Fruit fly (Drosophila melanogaster): ENCODE data around the gene CG33986.
A peak's percentile ranks its signal among the peaks of the same experiment; 100 is the strongest.

The CG33986 gene

DNA sequence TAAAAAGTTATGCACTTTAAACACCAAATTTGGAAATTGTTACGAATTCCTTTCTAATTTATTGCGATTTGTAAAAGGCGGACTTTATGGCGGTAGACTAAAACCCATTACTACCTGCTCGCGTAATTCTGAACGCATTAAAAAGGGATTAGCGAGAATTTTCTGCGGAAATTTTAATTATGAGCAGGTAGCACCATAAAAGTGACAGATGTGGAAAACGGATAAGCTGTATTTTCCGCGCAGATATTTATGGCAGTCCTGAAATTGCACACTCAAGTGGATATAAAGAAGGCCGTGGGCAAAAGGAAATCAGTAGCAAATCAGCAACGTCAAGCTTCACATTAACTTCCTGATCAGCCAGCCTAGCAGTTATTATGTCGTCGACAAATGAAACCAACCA, 16.3 kb downstream of the CG33986 start, which contains the start of gene Z600:
Gene Z600, plus strand, starts transcription at position 312 of the 400 bp plus-strand sequence.
- TF ChIP-seq bab1 (GFP tag; optimal IDR thresholded peaks at IDR 0.05) (no peak), pad (GFP tag; optimal IDR thresholded peaks at IDR 0.05) (no peak), Hr96 (GFP tag; optimal IDR thresholded peaks at IDR 0.05) (no peak), Crg-1 (GFP tag; optimal IDR thresholded peaks at IDR 0.05) (no peak), ovo (GFP tag; optimal IDR thresholded peaks at IDR 0.05) (no peak), CG5204 (GFP tag; optimal IDR thresholded peaks at IDR 0.05) (no peak), CG33017 (tag; optimal IDR thresholded peaks at IDR 0.05) (no peak), cic (GFP tag; optimal IDR thresholded peaks at IDR 0.05) (no peak), CG1620 (GFP tag; optimal IDR thresholded peaks at IDR 0.05) (no peak), Clk (GFP tag; optimal IDR thresholded peaks at IDR 0.05) (no peak), kay (GFP tag; ENCODE audit: borderline replicate concordance) (no peak), CG7101 (tag; optimal IDR thresholded peaks at IDR 0.05) (no peak)

DNA sequence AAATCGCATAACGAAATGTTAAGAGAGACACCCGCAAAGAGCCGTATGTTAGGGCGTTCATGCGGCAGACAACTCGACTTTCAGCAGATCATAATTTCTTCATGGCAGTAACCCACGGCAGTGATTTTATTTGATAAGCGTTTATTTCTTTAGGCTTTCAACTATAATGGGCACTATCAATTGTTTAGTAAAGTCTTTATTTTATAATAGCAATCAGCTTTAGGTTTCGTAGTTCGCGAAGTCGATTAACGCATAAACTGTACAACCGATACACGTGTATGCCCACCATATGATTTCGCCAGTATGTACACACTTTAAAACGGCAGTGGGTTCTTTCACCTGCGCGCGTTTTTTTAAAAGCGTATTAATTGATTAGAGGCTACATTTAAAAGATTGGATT, 16.8 kb downstream of the CG33986 start, which contains the start of gene CG7841:
Gene CG7841, minus strand, starts transcription at position 20 of the 400 bp plus-strand sequence.
- TF ChIP-seq CG33017 (tag; optimal IDR thresholded peaks at IDR 0.05), result peak; percentile 99
- peak; percentile 98 for TF ChIP-seq Hr96 (GFP tag; optimal IDR thresholded peaks at IDR 0.05)
- TF ChIP-seq CG12768 (GFP tag; optimal IDR thresholded peaks at IDR 0.05), result peak; percentile 99
- TF ChIP-seq CG7045 (GFP tag; optimal IDR thresholded peaks at IDR 0.05), result peak; percentile 99
- no peak for TF ChIP-seq cnc (optimal IDR thresholded peaks at IDR 0.05)
- TF ChIP-seq cic (GFP tag; optimal IDR thresholded peaks at IDR 0.05), result peak; percentile 87
- peak; percentile 90 for TF ChIP-seq CG1620 (GFP tag; optimal IDR thresholded peaks at IDR 0.05)
- TF ChIP-seq ovo (GFP tag; optimal IDR thresholded peaks at IDR 0.05), result peak; percentile 91
- TF ChIP-seq Mnt (GFP tag; optimal IDR thresholded peaks at IDR 0.05), result peak; percentile 99
- no peak for TF ChIP-seq CG5204 (GFP tag; optimal IDR thresholded peaks at IDR 0.05)
- peak; percentile 95 for TF ChIP-seq Crg-1 (GFP tag; optimal IDR thresholded peaks at IDR 0.05)
- TF ChIP-seq kay (GFP tag; ENCODE audit: borderline replicate concordance), result peak; percentile 98
- peak; percentile 99 for TF ChIP-seq bab1 (GFP tag; optimal IDR thresholded peaks at IDR 0.05)
- peak; percentile 96 for TF ChIP-seq Clk (GFP tag; optimal IDR thresholded peaks at IDR 0.05)
- peak; percentile 90 for TF ChIP-seq pad (GFP tag; optimal IDR thresholded peaks at IDR 0.05)
- peak; percentile 97 for TF ChIP-seq CG14711 (tag; optimal IDR thresholded peaks at IDR 0.05)
- TF ChIP-seq CG11617 (GFP tag; optimal IDR thresholded peaks at IDR 0.05), result peak; percentile 99
- TF ChIP-seq toe (GFP tag; optimal IDR thresholded peaks at IDR 0.05), result no peak
- TF ChIP-seq CG7101 (tag; optimal IDR thresholded peaks at IDR 0.05), result peak; percentile 99
- TF ChIP-seq tj (GFP tag; optimal IDR thresholded peaks at IDR 0.05), result peak; percentile 89

DNA sequence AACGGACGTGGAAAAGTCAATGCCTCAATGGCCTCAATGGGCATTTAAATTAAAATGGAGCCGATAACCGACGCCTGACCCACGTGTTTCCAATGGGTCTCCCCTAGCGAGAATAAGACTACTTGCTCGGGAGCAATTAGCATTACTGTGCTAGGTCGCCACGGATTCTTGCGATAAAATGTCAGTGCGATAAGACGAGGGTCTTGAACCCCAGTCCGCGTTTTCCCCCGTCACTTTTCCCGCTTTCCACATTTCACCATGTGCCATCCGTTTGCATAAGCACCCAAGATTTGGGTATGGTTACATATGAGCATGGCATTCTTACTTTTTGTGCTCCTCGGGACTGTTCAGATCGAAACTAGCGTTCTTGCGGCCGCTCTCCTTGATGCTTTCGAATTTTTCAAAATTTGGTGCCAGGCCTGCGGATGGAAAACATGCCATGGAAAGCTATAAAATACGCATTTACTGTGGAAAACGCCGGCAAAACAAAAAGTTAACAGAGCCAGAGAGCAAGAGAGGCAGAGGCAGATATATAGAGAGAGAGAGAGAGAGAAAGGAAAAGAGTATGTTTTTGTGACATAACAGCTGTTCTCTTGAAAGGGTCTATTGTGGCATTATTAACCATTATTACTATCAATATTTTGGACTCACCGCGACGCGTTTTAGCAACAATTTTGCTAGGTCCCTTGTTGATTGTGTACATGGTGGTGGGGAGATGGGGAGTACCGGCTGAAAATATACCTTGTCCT, 17.7 kb downstream of the CG33986 start:
- TF ChIP-seq tj (GFP tag; optimal IDR thresholded peaks at IDR 0.05), result no peak
- TF ChIP-seq CG5204 (GFP tag; optimal IDR thresholded peaks at IDR 0.05), result no peak
- TF ChIP-seq Hr96 (GFP tag; optimal IDR thresholded peaks at IDR 0.05), result no peak
- no peak for TF ChIP-seq cnc (optimal IDR thresholded peaks at IDR 0.05)
- TF ChIP-seq Mnt (GFP tag; optimal IDR thresholded peaks at IDR 0.05), result no peak
- no peak for TF ChIP-seq CG11617 (GFP tag; optimal IDR thresholded peaks at IDR 0.05)
- TF ChIP-seq CG1620 (GFP tag; optimal IDR thresholded peaks at IDR 0.05), result no peak
- TF ChIP-seq CG12768 (GFP tag; optimal IDR thresholded peaks at IDR 0.05), result no peak

dm6 chr3L:15506174-15506926, 18.7 kb downstream of the CG33986 start:
- TF ChIP-seq cic (GFP tag; optimal IDR thresholded peaks at IDR 0.05), result peak; percentile 53
- TF ChIP-seq ovo (GFP tag; optimal IDR thresholded peaks at IDR 0.05), result no peak

dm6 chr3L:15504687-15505086, 20.4 kb downstream of the CG33986 start, which contains the start of gene CG7857:
Gene CG7857, minus strand, starts transcription at chr3L:15504894.
- no peak for TF ChIP-seq bab1 (GFP tag; optimal IDR thresholded peaks at IDR 0.05)
- no peak for TF ChIP-seq kay (GFP tag; ENCODE audit: borderline replicate concordance)
- no peak for TF ChIP-seq toe (GFP tag; optimal IDR thresholded peaks at IDR 0.05)
- no peak for TF ChIP-seq cic (GFP tag; optimal IDR thresholded peaks at IDR 0.05)
- no peak for TF ChIP-seq tj (GFP tag; optimal IDR thresholded peaks at IDR 0.05)
- no peak for TF ChIP-seq Hr96 (GFP tag; optimal IDR thresholded peaks at IDR 0.05)
- TF ChIP-seq CG12768 (GFP tag; optimal IDR thresholded peaks at IDR 0.05), result no peak
- no peak for TF ChIP-seq cnc (optimal IDR thresholded peaks at IDR 0.05)

DNA sequence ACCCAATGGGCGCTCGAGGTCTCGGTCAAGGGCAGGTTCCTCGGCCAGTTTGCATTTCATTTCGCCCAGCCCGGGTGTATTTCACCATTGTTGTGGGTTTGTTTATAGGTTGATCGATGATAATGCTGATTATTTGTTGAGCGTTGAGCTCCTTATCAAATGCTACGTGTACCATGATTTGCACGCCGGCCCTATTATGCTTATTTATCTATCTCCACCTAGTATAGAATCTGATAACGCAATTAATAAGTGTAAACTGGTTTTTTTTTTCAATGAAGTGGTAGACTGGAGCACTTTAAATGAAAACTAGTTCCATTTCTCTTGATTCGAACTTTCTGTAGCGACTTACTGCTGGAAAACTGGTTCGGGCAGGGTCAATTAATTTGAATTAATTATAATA, 22.8 kb downstream of the CG33986 start:
- TF ChIP-seq cic (GFP tag; optimal IDR thresholded peaks at IDR 0.05) (peak; percentile 8), CG1620 (GFP tag; optimal IDR thresholded peaks at IDR 0.05) (no peak), tj (GFP tag; optimal IDR thresholded peaks at IDR 0.05) (no peak)

DNA sequence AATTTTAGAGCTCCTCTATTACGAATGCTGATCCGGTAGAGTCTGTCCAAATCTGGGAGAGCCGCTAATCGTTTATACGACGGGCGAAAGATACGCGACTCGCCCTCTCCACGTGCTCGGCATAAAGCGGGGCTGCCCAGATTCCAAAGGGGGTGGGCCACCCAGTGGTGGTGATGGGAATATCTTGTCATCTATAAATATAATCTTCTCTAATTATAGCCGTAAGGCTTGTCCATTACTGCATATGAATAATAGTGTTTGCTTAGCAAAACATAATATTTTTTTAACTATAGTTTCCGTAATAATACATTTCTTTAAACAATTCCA, 23.4 kb downstream of the CG33986 start:
- TF ChIP-seq cic (GFP tag; optimal IDR thresholded peaks at IDR 0.05) (peak; percentile 9), ovo (GFP tag; optimal IDR thresholded peaks at IDR 0.05) (no peak), CG11617 (GFP tag; optimal IDR thresholded peaks at IDR 0.05) (no peak), tj (GFP tag; optimal IDR thresholded peaks at IDR 0.05) (no peak), Mnt (GFP tag; optimal IDR thresholded peaks at IDR 0.05) (peak; percentile 60), CG14711 (tag; optimal IDR thresholded peaks at IDR 0.05) (no peak), CG12768 (GFP tag; optimal IDR thresholded peaks at IDR 0.05) (peak; percentile 27), toe (GFP tag; optimal IDR thresholded peaks at IDR 0.05) (no peak)

All from whole organism, adult.